Worm (Caenorhabditis elegans): ENCODE results near the gene C16A11.2.

The C16A11.2 gene

ce11 chrII:4237701-4238214 is at the start of gene C16A11.2, which contains the start of gene fbxc-44:
TSS of gene C16A11.2 (plus strand) at chrII:4238203.
TSS of gene fbxc-44 (minus strand) at chrII:4237751.
- peak; percentile 91 for TF ChIP-seq med-1 (GFP tag; optimal IDR thresholded peaks at IDR 0.05; ENCODE audit: insufficient read depth)
- 0 out of 2 replicates have a peak, but pooled peaks have one; percentile 26 for TF ChIP-seq ref-1 (GFP tag; conservative IDR thresholded peaks at IDR 0.05)
- peak; percentile 80 for TF ChIP-seq ztf-29 (GFP tag; IDR thresholded peaks at IDR 0.05)
- TF ChIP-seq cog-1 (tag; optimal IDR thresholded peaks at IDR 0.05): peak; percentile 10
- peak; percentile 85 for TF ChIP-seq tab-1 (GFP tag; IDR thresholded peaks at IDR 0.05)
- TF ChIP-seq flt-1 (GFP tag; IDR thresholded peaks at IDR 0.05): peak; percentile 88
- peak; percentile 82 for TF ChIP-seq T22C8.4 (GFP tag; IDR thresholded peaks at IDR 0.05)
- peak; percentile 83 for TF ChIP-seq ztf-23 (GFP tag; IDR thresholded peaks at IDR 0.05)
- TF ChIP-seq klf-2 (GFP tag; conservative IDR thresholded peaks at IDR 0.05): peak; percentile 85

DNA sequence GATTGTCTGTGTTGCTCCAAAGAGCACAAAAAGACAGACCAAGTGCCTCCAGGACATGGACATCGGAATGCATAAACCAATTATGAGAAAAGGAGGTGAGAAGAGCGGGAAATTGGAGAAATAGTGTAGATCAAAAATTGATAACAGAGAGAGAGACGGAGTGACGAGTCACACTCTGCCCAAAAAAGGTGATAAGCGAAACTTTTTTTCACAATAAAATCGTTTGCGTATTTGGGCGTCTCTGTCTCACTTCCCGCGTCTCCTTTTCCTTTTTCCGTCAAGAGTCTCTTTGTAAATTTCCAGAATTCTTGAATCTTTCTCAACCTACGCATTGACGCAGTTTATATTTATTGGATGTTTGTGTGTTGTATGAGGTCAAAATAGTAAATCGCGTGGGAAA is 43.9 kb upstream of the C16A11.2 start, which contains the start of gene mth-2:
Gene mth-2 (minus strand): TSS at position 188 of the 400 bp plus-strand sequence.
- no peak for TF ChIP-seq ztf-23 (GFP tag; IDR thresholded peaks at IDR 0.05)

DNA sequence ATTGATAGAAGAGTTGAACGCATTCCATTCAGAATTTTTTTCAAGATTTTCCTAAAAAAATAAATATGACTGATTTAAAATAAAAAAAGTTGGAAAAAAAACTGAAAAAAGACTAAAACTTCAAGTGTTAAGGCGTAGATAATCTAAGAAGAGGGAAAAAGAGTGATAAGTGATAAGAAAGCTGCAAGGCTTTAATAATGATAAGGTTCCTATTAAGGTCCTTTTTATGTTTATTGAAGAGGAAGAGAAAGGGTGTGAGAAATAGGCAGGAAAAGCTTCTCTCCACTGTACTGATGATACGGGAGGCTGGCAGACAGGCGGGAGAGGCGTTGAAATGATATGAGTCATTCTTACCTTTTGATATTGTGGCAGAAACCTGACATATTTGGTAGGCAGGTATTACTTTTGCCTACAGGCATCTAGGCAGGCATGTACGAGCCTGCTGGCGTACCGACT is 34.2 kb upstream of the C16A11.2 start, which contains the start of gene mth-1:
Gene mth-1 (minus strand): TSS at position 51 of the 456 bp plus-strand sequence.
- TF ChIP-seq ztf-23 (GFP tag; IDR thresholded peaks at IDR 0.05) (no peak), flt-1 (GFP tag; IDR thresholded peaks at IDR 0.05) (no peak), ztf-29 (GFP tag; IDR thresholded peaks at IDR 0.05) (no peak), tab-1 (GFP tag; IDR thresholded peaks at IDR 0.05) (no peak), klf-2 (GFP tag; conservative IDR thresholded peaks at IDR 0.05) (no peak)

- TF ChIP-seq ztf-23 (GFP tag; IDR thresholded peaks at IDR 0.05) (no peak), flt-1 (GFP tag; IDR thresholded peaks at IDR 0.05) (no peak), ztf-29 (GFP tag; IDR thresholded peaks at IDR 0.05) (no peak), T22C8.4 (GFP tag; IDR thresholded peaks at IDR 0.05) (no peak), tab-1 (GFP tag; IDR thresholded peaks at IDR 0.05) (no peak), med-1 (GFP tag; optimal IDR thresholded peaks at IDR 0.05; ENCODE audit: insufficient read depth) (no peak), cog-1 (tag; optimal IDR thresholded peaks at IDR 0.05) (no peak)
Observed at ce11 chrII:4209071-4209747, 28.8 kb upstream of the C16A11.2 start, which contains the start of gene F31D5.6. TSS of gene F31D5.6 (plus strand) at chrII:4209697.

DNA sequence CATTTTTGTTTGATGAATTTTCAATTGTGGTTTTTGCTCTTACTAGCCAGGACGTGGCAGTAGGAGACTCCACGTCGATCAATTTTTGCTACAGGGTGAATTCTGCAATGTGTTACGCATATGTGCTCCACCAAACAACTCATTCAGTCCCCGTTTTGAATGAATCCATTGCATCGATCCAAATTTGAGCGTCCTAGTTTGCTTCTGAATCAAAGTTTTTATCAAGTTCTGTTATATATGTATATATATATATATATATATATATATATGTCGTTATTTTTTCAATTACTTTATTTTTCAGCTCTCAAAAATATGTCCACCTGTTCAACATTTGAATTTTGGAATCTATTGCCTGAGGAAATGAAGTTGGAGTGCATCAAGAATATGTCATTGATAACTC is 26.9 kb upstream of the C16A11.2 start, which contains the start of gene F31D5.7:
Gene F31D5.7 (plus strand): TSS at position 301 of the 400 bp plus-strand sequence.
- TF ChIP-seq ztf-29 (GFP tag; IDR thresholded peaks at IDR 0.05) (no peak), flt-1 (GFP tag; IDR thresholded peaks at IDR 0.05) (no peak), med-1 (GFP tag; optimal IDR thresholded peaks at IDR 0.05; ENCODE audit: insufficient read depth) (no peak), cog-1 (tag; optimal IDR thresholded peaks at IDR 0.05) (no peak), ref-1 (GFP tag; conservative IDR thresholded peaks at IDR 0.05) (no peak), tab-1 (GFP tag; IDR thresholded peaks at IDR 0.05) (no peak), T22C8.4 (GFP tag; IDR thresholded peaks at IDR 0.05) (no peak), klf-2 (GFP tag; conservative IDR thresholded peaks at IDR 0.05) (no peak)

ce11 chrII:4215318-4215717 is 22.7 kb upstream of the C16A11.2 start, which contains the start of gene F31D5.2:
TSS of gene F31D5.2 (plus strand) at chrII:4215618.
- TF ChIP-seq flt-1 (GFP tag; IDR thresholded peaks at IDR 0.05): no peak
- no peak for TF ChIP-seq cog-1 (tag; optimal IDR thresholded peaks at IDR 0.05)
- no peak for TF ChIP-seq klf-2 (GFP tag; conservative IDR thresholded peaks at IDR 0.05)
- TF ChIP-seq ref-1 (GFP tag; conservative IDR thresholded peaks at IDR 0.05): no peak
- TF ChIP-seq tab-1 (GFP tag; IDR thresholded peaks at IDR 0.05): no peak
- TF ChIP-seq ztf-23 (GFP tag; IDR thresholded peaks at IDR 0.05): no peak
- TF ChIP-seq T22C8.4 (GFP tag; IDR thresholded peaks at IDR 0.05): no peak
- TF ChIP-seq med-1 (GFP tag; optimal IDR thresholded peaks at IDR 0.05; ENCODE audit: insufficient read depth): no peak
- TF ChIP-seq ztf-29 (GFP tag; IDR thresholded peaks at IDR 0.05): no peak

ce11 chrII:4219062-4219461 is 18.9 kb upstream of the C16A11.2 start, which contains the start of gene F31D5.1:
TSS of gene F31D5.1 (plus strand) at chrII:4219362.
- TF ChIP-seq tab-1 (GFP tag; IDR thresholded peaks at IDR 0.05) (no peak), flt-1 (GFP tag; IDR thresholded peaks at IDR 0.05) (no peak), cog-1 (tag; optimal IDR thresholded peaks at IDR 0.05) (no peak), ref-1 (GFP tag; conservative IDR thresholded peaks at IDR 0.05) (no peak), klf-2 (GFP tag; conservative IDR thresholded peaks at IDR 0.05) (no peak), ztf-23 (GFP tag; IDR thresholded peaks at IDR 0.05) (no peak), ztf-29 (GFP tag; IDR thresholded peaks at IDR 0.05) (no peak), med-1 (GFP tag; optimal IDR thresholded peaks at IDR 0.05; ENCODE audit: insufficient read depth) (no peak)

DNA sequence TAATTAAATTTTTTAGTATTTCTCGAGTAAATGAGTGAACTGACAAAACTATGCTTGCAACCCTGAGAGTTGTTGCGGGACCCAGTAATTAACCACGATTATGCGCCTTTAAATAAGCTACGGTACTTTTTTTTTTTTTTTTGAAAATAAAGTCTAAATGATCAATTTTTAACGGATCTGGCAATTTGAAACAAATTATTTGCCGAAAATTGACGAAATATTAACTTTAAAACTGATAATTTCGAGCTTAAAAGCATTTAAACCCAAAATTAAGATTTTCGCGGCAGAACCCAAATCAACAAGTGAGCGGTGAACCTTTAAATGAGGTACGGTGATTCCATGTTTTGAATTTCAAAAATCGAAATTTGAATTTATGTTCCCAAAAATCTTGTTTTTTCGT is 15.5 kb upstream of the C16A11.2 start:
- TF ChIP-seq ztf-29 (GFP tag; IDR thresholded peaks at IDR 0.05) (no peak), cog-1 (tag; optimal IDR thresholded peaks at IDR 0.05) (no peak), med-1 (GFP tag; optimal IDR thresholded peaks at IDR 0.05; ENCODE audit: insufficient read depth) (no peak), ztf-23 (GFP tag; IDR thresholded peaks at IDR 0.05) (no peak), tab-1 (GFP tag; IDR thresholded peaks at IDR 0.05) (no peak), T22C8.4 (GFP tag; IDR thresholded peaks at IDR 0.05) (no peak), ref-1 (GFP tag; conservative IDR thresholded peaks at IDR 0.05) (no peak), klf-2 (GFP tag; conservative IDR thresholded peaks at IDR 0.05) (no peak), flt-1 (GFP tag; IDR thresholded peaks at IDR 0.05) (no peak)

- no peak for TF ChIP-seq ztf-23 (GFP tag; IDR thresholded peaks at IDR 0.05)
- no peak for TF ChIP-seq T22C8.4 (GFP tag; IDR thresholded peaks at IDR 0.05)
- no peak for TF ChIP-seq cog-1 (tag; optimal IDR thresholded peaks at IDR 0.05)
- no peak for TF ChIP-seq klf-2 (GFP tag; conservative IDR thresholded peaks at IDR 0.05)
- no peak for TF ChIP-seq tab-1 (GFP tag; IDR thresholded peaks at IDR 0.05)
- TF ChIP-seq ztf-29 (GFP tag; IDR thresholded peaks at IDR 0.05): no peak
- TF ChIP-seq ref-1 (GFP tag; conservative IDR thresholded peaks at IDR 0.05): no peak
- TF ChIP-seq flt-1 (GFP tag; IDR thresholded peaks at IDR 0.05): no peak
- TF ChIP-seq med-1 (GFP tag; optimal IDR thresholded peaks at IDR 0.05; ENCODE audit: insufficient read depth): no peak
Observed at ce11 chrII:4222983-4223382, 15.0 kb upstream of the C16A11.2 start, which contains the start of gene C16A11.5. TSS of gene C16A11.5 (plus strand) at chrII:4223305.
